1 fruit fly cellular context compared by ENCODE assay signal in genomic region chr2L:12521527-12522292, dm6.
TF ChIP-seq lines count a peak whose summit lies in the region.

No protein-coding gene starts in this region.

TF ChIP-seq in whole organism, embryonic, 481 proteins besides CTCF, POLR2A, EP300 and RAD21 (continued from another document):
- TF ChIP-seq CG13894 (tag; optimal IDR thresholded peaks at IDR 0.05; lab: Kevin White, UChicago): no peak
- no peak for TF ChIP-seq Rx (GFP tag; IDR thresholded peaks at IDR 0.05; lab: Robert Waterston, UW)
- no peak for TF ChIP-seq MTF-1 (GFP tag; optimal IDR thresholded peaks at IDR 0.05; lab: Kevin White, UChicago; ENCODE audit: borderline replicate concordance)
- TF ChIP-seq Ssrp (tag; optimal IDR thresholded peaks at IDR 0.05; lab: Kevin White, UChicago): no peak
- peak; percentile 49 for TF ChIP-seq CG9932 (GFP tag; IDR thresholded peaks at IDR 0.05; lab: Robert Waterston, UW)
- no peak for TF ChIP-seq nau (GFP tag; optimal IDR thresholded peaks at IDR 0.05; lab: Kevin White, UChicago)
- no peak for TF ChIP-seq chm (GFP tag; IDR thresholded peaks at IDR 0.05; lab: Robert Waterston, UW)
- TF ChIP-seq Bdp1 (GFP tag; optimal IDR thresholded peaks at IDR 0.05; lab: Kevin White, UChicago): no peak
- no peak for TF ChIP-seq slp2 (GFP tag; optimal IDR thresholded peaks at IDR 0.05; lab: Kevin White, UChicago)
- no peak for TF ChIP-seq Poxn (GFP tag; IDR thresholded peaks at IDR 0.05; lab: Robert Waterston, UW)
- TF ChIP-seq en (GFP tag; optimal IDR thresholded peaks at IDR 0.05; lab: Kevin White, UChicago): no peak
- no peak for TF ChIP-seq ind (GFP tag; optimal IDR thresholded peaks at IDR 0.05; lab: Kevin White, UChicago)
- peak; percentile 56; the same call in 1 of the 2 replicates for TF ChIP-seq Rfx (GFP tag; IDR thresholded peaks at IDR 0.05; lab: Robert Waterston, UW)
- TF ChIP-seq CG8478 (optimal IDR thresholded peaks at IDR 0.05; lab: Kevin White, UChicago): no peak
- TF ChIP-seq slbo (GFP tag; IDR thresholded peaks at IDR 0.05; lab: Robert Waterston, UW): peak; percentile 21; the same call in 1 of the 2 replicates
- no peak for TF ChIP-seq CG10462 (GFP tag; optimal IDR thresholded peaks at IDR 0.05; lab: Kevin White, UChicago)
- no peak for TF ChIP-seq ssp (GFP tag; IDR thresholded peaks at IDR 0.05; lab: Robert Waterston, UW)
- no peak for TF ChIP-seq CG12299 (tag; optimal IDR thresholded peaks at IDR 0.05; lab: Kevin White, UChicago)
- TF ChIP-seq TFAM (GFP tag; optimal IDR thresholded peaks at IDR 0.05; lab: Kevin White, UChicago): no peak
- 0 out of 2 replicates have a peak, but pooled peaks have one; percentile 11 for TF ChIP-seq E2f2 (GFP tag; IDR thresholded peaks at IDR 0.05; lab: Robert Waterston, UW)
- TF ChIP-seq exex (tag; optimal IDR thresholded peaks at IDR 0.05; lab: Kevin White, UChicago): peak; percentile 1
- no peak for TF ChIP-seq CG2129 (GFP tag; IDR thresholded peaks at IDR 0.05; lab: Robert Waterston, UW; ENCODE audit: partially characterized antibody)
- TF ChIP-seq CG7928 (GFP tag; optimal IDR thresholded peaks at IDR 0.05; lab: Kevin White, UChicago): no peak
- peak; percentile 19; the same call in 1 of the 2 replicates for TF ChIP-seq crol (GFP tag; IDR thresholded peaks at IDR 0.05; lab: Robert Waterston, UW)
- no peak for TF ChIP-seq ci (GFP tag; IDR thresholded peaks at IDR 0.05; lab: Robert Waterston, UW)
- TF ChIP-seq hth (optimal IDR thresholded peaks at IDR 0.05; lab: Kevin White, UChicago): no peak
- no peak for TF ChIP-seq croc (GFP tag; conservative IDR thresholded peaks at IDR 0.05; lab: Robert Waterston, UW)
- TF ChIP-seq lab (GFP tag; optimal IDR thresholded peaks at IDR 0.05; lab: Kevin White, UChicago): peak; percentile 77
